Fruit fly (Drosophila melanogaster) whole organism, embryonic: ENCODE results near the gene Rdh.

Source experiments
- Adf1 ChIP-seq: fragments of 200-800 bp; sonication (Bioruptor generic); IDR thresholded peaks from 2 replicates; pipeline ENCODE4 v1.3.6; 2022; ENCODE audit warnings: missing biosample characterization, missing genetic modification characterization
- BtbVII ChIP-seq: fragments of 200-800 bp; sonication (Bioruptor generic); optimal IDR thresholded peaks from 3 replicates; lab custom pipeline; 2017; ENCODE audit warnings: missing biosample characterization, mild to moderate bottlenecking, missing genetic modification characterization
- CG10565 ChIP-seq: fragments of 200-800 bp; sonication (Bioruptor generic); optimal IDR thresholded peaks from 3 replicates; lab custom pipeline; 2016; ENCODE audit warnings: missing biosample characterization, mild to moderate bottlenecking, missing genetic modification characterization
- CG11504 ChIP-seq: fragments of 200-800 bp; sonication (Bioruptor generic); optimal IDR thresholded peaks from 3 replicates; lab custom pipeline; 2019; ENCODE audit warnings: missing biosample characterization, mild to moderate bottlenecking, missing genetic modification characterization, moderate library complexity
- CG11695 ChIP-seq: fragments of 200-800 bp; sonication (Bioruptor generic); IDR thresholded peaks from 3 replicates; pipeline ENCODE4 v1.3.6; 2022; ENCODE audit warnings: missing biosample characterization, missing genetic modification characterization
- CG12104 ChIP-seq: fragments of 200-800 bp; sonication (Bioruptor generic); optimal IDR thresholded peaks from 3 replicates; lab custom pipeline; 2016; ENCODE audit warnings: missing biosample characterization, missing genetic modification characterization
- CG12236 ChIP-seq: fragments of 200-800 bp; sonication (Bioruptor generic); optimal IDR thresholded peaks from 2 replicates; lab custom pipeline; 2016; ENCODE audit warnings: missing biosample characterization, missing genetic modification characterization
- CG13287 ChIP-seq: fragments of 200-800 bp; sonication (Bioruptor generic); IDR thresholded peaks from 2 replicates; pipeline ENCODE4 v1.3.6; 2022; ENCODE audit warnings: missing biosample characterization, missing genetic modification characterization; ENCODE audit not compliant: partially characterized antibody
- CG16863 ChIP-seq: fragments of 200-800 bp; sonication (Bioruptor generic); optimal IDR thresholded peaks from 3 replicates; lab custom pipeline; 2016; ENCODE audit warnings: missing biosample characterization, missing genetic modification characterization
- CG17829 ChIP-seq: fragments of 200-800 bp; optimal IDR thresholded peaks from 2 replicates; lab custom pipeline; 2019; ENCODE audit warnings: missing biosample characterization, mild to moderate bottlenecking, missing genetic modification characterization, moderate library complexity
- CG18476 ChIP-seq: fragments of 200-800 bp; sonication (Bioruptor generic); optimal IDR thresholded peaks from 2 replicates; lab custom pipeline; 2016; ENCODE audit warnings: missing biosample characterization, mild to moderate bottlenecking, missing genetic modification characterization
- CG18764 ChIP-seq: fragments of 200-800 bp; sonication (Bioruptor generic); optimal IDR thresholded peaks from 3 replicates; lab custom pipeline; 2016; ENCODE audit warnings: missing biosample characterization, missing genetic modification characterization
- CG2678 ChIP-seq: fragments of 200-800 bp; sonication (Bioruptor generic); optimal IDR thresholded peaks from 3 replicates; lab custom pipeline; 2019; ENCODE audit warnings: missing biosample characterization, mild to moderate bottlenecking, missing genetic modification characterization, moderate library complexity
- CG30431 ChIP-seq: fragments of 200-800 bp; sonication (Bioruptor generic); optimal IDR thresholded peaks from 2 replicates; lab custom pipeline; 2017; ENCODE audit warnings: missing biosample characterization, missing genetic modification characterization
- CG3065 ChIP-seq: fragments of 200-800 bp; sonication (Bioruptor generic); optimal IDR thresholded peaks from 2 replicates; lab custom pipeline; 2016; ENCODE audit warnings: missing biosample characterization, missing genetic modification characterization
- CG31365 ChIP-seq: fragments of 200-800 bp; sonication (Bioruptor generic); optimal IDR thresholded peaks from 2 replicates; lab custom pipeline; 2018; ENCODE audit warnings: missing biosample characterization, mild to moderate bottlenecking, missing genetic modification characterization
- CG32532 ChIP-seq: fragments of 200-800 bp; sonication (Bioruptor generic); IDR thresholded peaks from 2 replicates; pipeline ENCODE4 v1.3.6; 2022; ENCODE audit warnings: missing biosample characterization, missing genetic modification characterization
- CG34376 ChIP-seq: fragments of 200-800 bp; sonication (Bioruptor generic); optimal IDR thresholded peaks from 2 replicates; lab custom pipeline; 2018; ENCODE audit warnings: missing biosample characterization, mild to moderate bottlenecking, missing genetic modification characterization
- CG4424 ChIP-seq: fragments of 200-800 bp; sonication (Bioruptor generic); optimal IDR thresholded peaks from 3 replicates; lab custom pipeline; 2016; ENCODE audit warnings: missing biosample characterization, missing genetic modification characterization
- CG4730 ChIP-seq: fragments of 200-800 bp; sonication (Bioruptor generic); IDR thresholded peaks from 2 replicates; pipeline ENCODE4 v1.3.6; 2022; ENCODE audit warnings: missing biosample characterization, missing genetic modification characterization
- CG4854 ChIP-seq: fragments of 200-800 bp; sonication (Bioruptor generic); optimal IDR thresholded peaks from 2 replicates; lab custom pipeline; 2016; ENCODE audit warnings: missing biosample characterization, missing genetic modification characterization, inconsistent platforms
- CG5180 ChIP-seq: fragments of 200-800 bp; sonication (Bioruptor generic); optimal IDR thresholded peaks from 3 replicates; lab custom pipeline; 2017; ENCODE audit warnings: missing biosample characterization, missing genetic modification characterization, mild to moderate bottlenecking, moderate library complexity, missing genetic modification reagents
- CG6175 ChIP-seq: fragments of 200-800 bp; sonication (Bioruptor generic); IDR thresholded peaks from 3 replicates; pipeline ENCODE4 v1.3.6; 2022; ENCODE audit warnings: missing biosample characterization, missing genetic modification characterization
- CrebB ChIP-seq: fragments of 200-800 bp; sonication (Bioruptor generic); optimal IDR thresholded peaks from 3 replicates; lab custom pipeline; 2018; ENCODE audit warnings: missing biosample characterization, mild to moderate bottlenecking, missing genetic modification characterization
- D19B ChIP-seq: fragments of 200-800 bp; sonication (Bioruptor generic); optimal IDR thresholded peaks from 2 replicates; lab custom pipeline; 2017; ENCODE audit warnings: missing biosample characterization, mild to moderate bottlenecking, missing genetic modification characterization
- Fer1 ChIP-seq: fragments of 200-800 bp; sonication (Bioruptor generic); optimal IDR thresholded peaks from 2 replicates; lab custom pipeline; 2017; ENCODE audit warnings: missing biosample characterization, mild to moderate bottlenecking, missing genetic modification characterization
- HLH3B ChIP-seq: fragments of 200-800 bp; sonication (Bioruptor generic); IDR thresholded peaks from 2 replicates; pipeline ENCODE4 v1.3.6; 2022; ENCODE audit warnings: missing biosample characterization, missing genetic modification characterization
- Hand ChIP-seq: fragments of 200-800 bp; sonication (Bioruptor generic); optimal IDR thresholded peaks from 2 replicates; lab custom pipeline; 2017; ENCODE audit warnings: mild to moderate bottlenecking, missing biosample characterization, missing genetic modification reagents, missing genetic modification characterization
- Max ChIP-seq: fragments of 200-800 bp; sonication (Bioruptor generic); optimal IDR thresholded peaks from 2 replicates; lab custom pipeline; 2016; ENCODE audit warnings: missing biosample characterization, mild to moderate bottlenecking, missing genetic modification characterization
- Mes4 ChIP-seq: fragments of 200-800 bp; sonication (Bioruptor generic); optimal IDR thresholded peaks from 2 replicates; lab custom pipeline; 2016; ENCODE audit warnings: missing biosample characterization, missing genetic modification characterization
- NC2β ChIP-seq: fragments of 200-800 bp; sonication (Bioruptor generic); optimal IDR thresholded peaks from 2 replicates; lab custom pipeline; 2016; ENCODE audit warnings: missing biosample characterization, missing genetic modification characterization
- Nf-YB ChIP-seq: fragments of 200-800 bp; sonication (Bioruptor generic); optimal IDR thresholded peaks from 3 replicates; lab custom pipeline; 2019; ENCODE audit warnings: missing biosample characterization, mild to moderate bottlenecking, missing genetic modification characterization, moderate library complexity
- Oaz ChIP-seq: fragments of 200-800 bp; sonication (Bioruptor generic); IDR thresholded peaks from 2 replicates; pipeline ENCODE4 v1.3.6; 2022; ENCODE audit warnings: missing biosample characterization, missing genetic modification characterization
- Six4 ChIP-seq: fragments of 200-800 bp; sonication (Bioruptor generic); optimal IDR thresholded peaks from 2 replicates; lab custom pipeline; 2016; ENCODE audit warnings: missing biosample characterization, missing genetic modification characterization
- YL-1 ChIP-seq: fragments of 200-800 bp; sonication (Bioruptor generic); optimal IDR thresholded peaks from 3 replicates; lab custom pipeline; 2017; ENCODE audit warnings: missing biosample characterization, mild to moderate bottlenecking, missing genetic modification characterization
- ase ChIP-seq: fragments of 200-800 bp; sonication (Bioruptor generic); IDR thresholded peaks from 3 replicates; pipeline ENCODE4 v1.3.6; 2022; ENCODE audit warnings: missing biosample characterization, missing genetic modification characterization
- bigmax ChIP-seq: fragments of 200-800 bp; sonication (Bioruptor generic); optimal IDR thresholded peaks from 2 replicates; lab custom pipeline; 2018; ENCODE audit warnings: missing biosample characterization, mild to moderate bottlenecking, missing genetic modification characterization
- chif ChIP-seq, 2 experiments: fragments of 200-800 bp; sonication (Bioruptor generic); optimal IDR thresholded peaks; 3 replicates each; lab custom pipeline; 2016; ENCODE audit warnings: missing biosample characterization in 2 of 2, missing genetic modification characterization in 2 of 2
- cwo ChIP-seq: fragments of 200-800 bp; sonication (Bioruptor generic); optimal IDR thresholded peaks from 3 replicates; lab custom pipeline; 2017; ENCODE audit warnings: missing biosample characterization, missing genetic modification characterization, mild to moderate bottlenecking, moderate library complexity, missing genetic modification reagents
- dmrt11E ChIP-seq: fragments of 200-800 bp; sonication (Bioruptor generic); optimal IDR thresholded peaks from 3 replicates; lab custom pipeline; 2018; ENCODE audit warnings: missing biosample characterization, mild to moderate bottlenecking, missing genetic modification characterization, moderate library complexity
- ems ChIP-seq: fragments of 200-800 bp; sonication (Bioruptor generic); optimal IDR thresholded peaks from 3 replicates; lab custom pipeline; 2016; ENCODE audit warnings: missing biosample characterization, missing genetic modification characterization
- eyg ChIP-seq: fragments of 200-800 bp; sonication (Bioruptor generic); optimal IDR thresholded peaks from 3 replicates; lab custom pipeline; 2016; ENCODE audit warnings: missing biosample characterization, missing genetic modification characterization
- ftz-f1 ChIP-seq: fragments of 200-800 bp; sonication (Bioruptor generic); optimal IDR thresholded peaks from 2 replicates; lab custom pipeline; 2016; ENCODE audit warnings: missing biosample characterization, missing genetic modification characterization
- gsb ChIP-seq: fragments of 200-800 bp; sonication (Bioruptor generic); IDR thresholded peaks from 2 replicates; pipeline ENCODE4 v1.3.6; 2022; ENCODE audit warnings: missing biosample characterization, missing genetic modification characterization
- inv ChIP-seq: fragments of 200-800 bp; sonication (Bioruptor generic); IDR thresholded peaks from 2 replicates; pipeline ENCODE4 v1.3.6; 2022; ENCODE audit warnings: missing biosample characterization, missing genetic modification characterization; ENCODE audit not compliant: partially characterized antibody
- nom ChIP-seq: fragments of 200-800 bp; sonication (Bioruptor generic); optimal IDR thresholded peaks from 2 replicates; lab custom pipeline; 2017; ENCODE audit warnings: missing biosample characterization, missing genetic modification characterization, mild to moderate bottlenecking, moderate library complexity, missing genetic modification reagents
- pfk ChIP-seq: fragments of 200-800 bp; sonication (Bioruptor generic); optimal IDR thresholded peaks from 2 replicates; lab custom pipeline; 2018; ENCODE audit warnings: missing biosample characterization, mild to moderate bottlenecking, missing genetic modification characterization, moderate library complexity
- pita ChIP-seq: fragments of 200-800 bp; sonication (Bioruptor generic); optimal IDR thresholded peaks from 2 replicates; lab custom pipeline; 2017; ENCODE audit warnings: missing biosample characterization, mild to moderate bottlenecking, missing genetic modification characterization
- pum ChIP-seq: fragments of 200-800 bp; sonication (Bioruptor generic); optimal IDR thresholded peaks from 2 replicates; lab custom pipeline; 2016; ENCODE audit warnings: missing biosample characterization, missing genetic modification characterization
- seq ChIP-seq: fragments of 200-800 bp; sonication (Bioruptor generic); IDR thresholded peaks from 2 replicates; pipeline ENCODE4 v1.3.6; 2022; ENCODE audit warnings: missing biosample characterization, missing genetic modification characterization
- zen2 ChIP-seq: fragments of 200-800 bp; sonication (Bioruptor generic); IDR thresholded peaks from 3 replicates; pipeline ENCODE4 v1.3.6; 2022; ENCODE audit warnings: missing biosample characterization, missing genetic modification characterization; ENCODE audit not compliant: partially characterized antibody

The Rdh gene

dm6 chr3L:3787595-3788151 lies 37.6 kb upstream of the Rdh start (continued):
- TF ChIP-seq zen2 (no peak), ems (no peak), HLH3B (GFP tag; lab: Robert Waterston, UW) (no peak), CG13287 (GFP tag; lab: Robert Waterston, UW) (peak; percentile 48), CG12104 (no peak), pum (GFP tag; lab: Kevin White, UChicago) (no peak), CG4854 (GFP tag; lab: Kevin White, UChicago) (no peak), CG17829 (peak; percentile 47), seq (GFP tag; lab: Robert Waterston, UW) (peak; percentile 40; the same call in 1 of the 2 replicates), CG34376 (peak; percentile 33), CG4424 (GFP tag; lab: Kevin White, UChicago) (no peak), CG4730 (no peak), eyg (GFP tag; lab: Kevin White, UChicago) (no peak), YL-1 (GFP tag; lab: Kevin White, UChicago) (peak; percentile 66), CG2678 (tag; lab: Kevin White, UChicago) (no peak), pita (GFP tag; lab: Kevin White, UChicago) (no peak), CG18764 (GFP tag; lab: Kevin White, UChicago) (no peak), NC2β (GFP tag; lab: Kevin White, UChicago) (peak; percentile 19), Max (GFP tag; lab: Kevin White, UChicago) (no peak), Nf-YB (GFP tag; lab: Kevin White, UChicago) (peak; percentile 22), CG6175 (GFP tag; lab: Robert Waterston, UW) (no peak), CG10565 (GFP tag; lab: Kevin White, UChicago) (no peak), pfk (GFP tag; lab: Kevin White, UChicago) (no peak), CG11504 (tag; lab: Kevin White, UChicago) (peak; percentile 15), ftz-f1 (GFP tag; lab: Kevin White, UChicago) (no peak), dmrt11E (no peak), CG11695 (GFP tag; lab: Robert Waterston, UW) (peak; percentile 45; the same call in 1 of the 3 replicates), CG3065 (GFP tag; lab: Kevin White, UChicago) (no peak), nom (peak; percentile 64), CrebB (tag; lab: Kevin White, UChicago) (peak; percentile 59), bigmax (GFP tag; lab: Kevin White, UChicago) (no peak), Six4 (GFP tag; lab: Kevin White, UChicago) (no peak), Oaz (no peak), Hand (GFP tag; lab: Kevin White, UChicago) (no peak), BtbVII (GFP tag; lab: Kevin White, UChicago) (no peak), gsb (GFP tag; lab: Robert Waterston, UW) (no peak), CG16863 (GFP tag; lab: Kevin White, UChicago) (no peak), CG18476 (GFP tag; lab: Kevin White, UChicago) (no peak), Fer1 (GFP tag; lab: Kevin White, UChicago) (peak; percentile 54), CG30431 (GFP tag; lab: Kevin White, UChicago) (no peak), CG32532 (GFP tag; lab: Robert Waterston, UW) (no peak), CG12236 (GFP tag; lab: Kevin White, UChicago) (no peak), ase (no peak), inv (GFP tag; lab: Robert Waterston, UW) (no peak; the same call in 1 of the 2 replicates), D19B (GFP tag; lab: Kevin White, UChicago) (no peak), Adf1 (GFP tag; lab: Robert Waterston, UW) (no peak; the same call in 1 of the 2 replicates), cwo (GFP tag; lab: Kevin White, UChicago) (no peak), CG31365 (tag; lab: Kevin White, UChicago) (no peak), Mes4 (GFP tag; lab: Kevin White, UChicago) (peak; percentile 49), CG5180 (GFP tag; lab: Kevin White, UChicago) (no peak), chif (GFP tag; optimal IDR thresholded peaks at IDR 0.05; lab: Kevin White, UChicago) (no peak)
